Worm (Caenorhabditis elegans) whole organism, L2 larva: ENCODE results near the gene F31D4.5.

Experiments
- aly-2 ChIP-seq: fragments of 150-350 bp; optimal IDR thresholded peaks from 2 replicates; lab custom pipeline; 2014; ENCODE audit warnings: missing biosample characterization, missing genetic modification characterization
- ceh-82 ChIP-seq: fragments of 150-350 bp; optimal IDR thresholded peaks from 2 replicates; lab custom pipeline; 2014; ENCODE audit warnings: missing biosample characterization, missing genetic modification characterization
- egl-27 ChIP-seq: sonication (generic microtip); optimal IDR thresholded peaks from 3 replicates; lab custom pipeline; 2017; ENCODE audit warnings: missing biosample characterization, missing genetic modification reagents, missing genetic modification characterization
- nhr-10 ChIP-seq: sonication (generic microtip); optimal IDR thresholded peaks from 2 replicates; lab custom pipeline; 2017; ENCODE audit warnings: missing biosample characterization, missing genetic modification characterization
- nhr-129 ChIP-seq: fragments of 150-350 bp; optimal IDR thresholded peaks from 2 replicates; lab custom pipeline; 2014; ENCODE audit warnings: missing biosample characterization, missing genetic modification characterization
- nhr-6 ChIP-seq: fragments of 150-350 bp; optimal IDR thresholded peaks from 2 replicates; lab custom pipeline; 2014; ENCODE audit warnings: missing biosample characterization, missing genetic modification characterization
- snpc-4 ChIP-seq: fragments of 150-350 bp; optimal IDR thresholded peaks from 2 replicates; lab custom pipeline; 2014; ENCODE audit warnings: missing biosample characterization, missing genetic modification characterization
- ztf-4 ChIP-seq: fragments of 150-350 bp; optimal IDR thresholded peaks from 2 replicates; lab custom pipeline; 2014; ENCODE audit warnings: missing biosample characterization, missing genetic modification characterization

DNA sequence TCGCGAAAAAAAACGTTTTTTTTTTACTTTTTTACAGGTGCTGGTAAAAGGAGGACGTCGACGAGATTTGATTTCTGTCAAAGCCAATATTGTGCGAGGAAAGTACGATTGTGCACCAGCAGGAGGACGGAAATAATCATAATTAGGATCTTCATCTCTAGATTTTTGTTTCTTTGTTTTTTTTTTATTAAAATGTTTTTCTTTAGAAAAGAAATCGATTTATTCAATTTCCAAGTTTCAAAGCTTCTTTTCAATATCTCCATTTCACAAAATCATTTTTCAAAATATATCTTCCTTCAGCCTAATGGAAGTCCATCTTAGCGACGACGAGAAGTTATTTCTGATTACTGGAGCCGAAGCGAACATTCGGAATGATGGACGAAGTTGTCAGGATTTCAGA is 15.3 kb upstream of the F31D4.5 start, which contains the start of gene exos-7:
- TF ChIP-seq nhr-10 (tag; lab: Kevin White, UChicago): no peak
- no peak for TF ChIP-seq nhr-129
- no peak for TF ChIP-seq ztf-4 (tag; lab: Kevin White, UChicago)
- TF ChIP-seq egl-27 (tag; lab: Kevin White, UChicago): no peak
- no peak for TF ChIP-seq snpc-4 (tag; lab: Kevin White, UChicago)
- TF ChIP-seq ceh-82 (tag; lab: Kevin White, UChicago): no peak
- no peak for TF ChIP-seq aly-2 (tag; lab: Kevin White, UChicago)
- no peak for TF ChIP-seq nhr-6
